Fruit fly (Drosophila melanogaster) whole organism, adult: ENCODE data around the gene cv-c.

Experiments
- CG11617 ChIP-seq: fragments of 200-800 bp; sonication (Bioruptor generic); optimal IDR thresholded peaks from 2 replicates; lab custom pipeline; 2017; ENCODE audit warnings: mild to moderate bottlenecking, missing biosample characterization, missing genetic modification reagents, missing genetic modification characterization
- CG12768 ChIP-seq: fragments of 200-800 bp; sonication (Bioruptor generic); optimal IDR thresholded peaks from 2 replicates; lab custom pipeline; 2017; ENCODE audit warnings: missing biosample characterization, missing genetic modification characterization, mild to moderate bottlenecking, moderate library complexity, missing genetic modification reagents
- CG14711 ChIP-seq: fragments of 200-800 bp; sonication (Bioruptor generic); optimal IDR thresholded peaks from 2 replicates; lab custom pipeline; 2018; ENCODE audit warnings: missing biosample characterization, mild to moderate bottlenecking, missing genetic modification characterization, moderate library complexity
- CG1620 ChIP-seq: fragments of 200-800 bp; sonication (Bioruptor generic); optimal IDR thresholded peaks from 2 replicates; lab custom pipeline; 2016; ENCODE audit warnings: missing biosample characterization, missing genetic modification characterization
- CG33017 ChIP-seq: fragments of 200-800 bp; sonication (Bioruptor generic); optimal IDR thresholded peaks from 2 replicates; lab custom pipeline; 2018; ENCODE audit warnings: missing biosample characterization, mild to moderate bottlenecking, missing genetic modification characterization, moderate library complexity
- CG5204 ChIP-seq: fragments of 200-800 bp; sonication (Bioruptor generic); optimal IDR thresholded peaks from 2 replicates; lab custom pipeline; 2016; ENCODE audit warnings: missing biosample characterization, missing genetic modification characterization
- CG7045 ChIP-seq: fragments of 200-800 bp; sonication (Bioruptor generic); optimal IDR thresholded peaks from 2 replicates; lab custom pipeline; 2017; ENCODE audit warnings: missing biosample characterization, mild to moderate bottlenecking, missing genetic modification characterization
- CG7101 ChIP-seq: fragments of 200-800 bp; sonication (Bioruptor generic); optimal IDR thresholded peaks from 2 replicates; lab custom pipeline; 2018; ENCODE audit warnings: missing biosample characterization, mild to moderate bottlenecking, missing genetic modification characterization, moderate library complexity
- Clk ChIP-seq: fragments of 200-800 bp; sonication (Bioruptor generic); optimal IDR thresholded peaks from 2 replicates; lab custom pipeline; 2017; ENCODE audit warnings: missing biosample characterization, missing genetic modification characterization
- Crg-1 ChIP-seq: fragments of 200-800 bp; sonication (Bioruptor generic); optimal IDR thresholded peaks from 2 replicates; lab custom pipeline; 2016; ENCODE audit warnings: missing biosample characterization, missing genetic modification characterization
- Hr96 ChIP-seq: fragments of 200-800 bp; sonication (Bioruptor generic); optimal IDR thresholded peaks from 2 replicates; lab custom pipeline; 2016; ENCODE audit warnings: missing biosample characterization, missing genetic modification characterization
- Mnt ChIP-seq: fragments of 200-800 bp; sonication (Bioruptor generic); optimal IDR thresholded peaks from 2 replicates; lab custom pipeline; 2016; ENCODE audit warnings: missing biosample characterization, mild to moderate bottlenecking, missing genetic modification characterization
- bab1 ChIP-seq: fragments of 200-800 bp; sonication (Bioruptor generic); optimal IDR thresholded peaks from 3 replicates; lab custom pipeline; 2019; ENCODE audit warnings: missing biosample characterization, mild to moderate bottlenecking, missing genetic modification characterization, moderate library complexity
- cic ChIP-seq: fragments of 200-800 bp; sonication (Bioruptor generic); optimal IDR thresholded peaks from 2 replicates; lab custom pipeline; 2017; ENCODE audit warnings: missing biosample characterization, mild to moderate bottlenecking, missing genetic modification characterization, moderate library complexity
- cnc ChIP-seq, 2 experiments: fragments of >200 bp; optimal IDR thresholded peaks; 2 replicates each; lab custom pipeline; 2017
- kay ChIP-seq: fragments of 200-800 bp; sonication (Bioruptor generic); peaks from one replicate; lab custom pipeline; 2016; ENCODE audit warnings: missing biosample characterization, missing genetic modification characterization, borderline replicate concordance
- ovo ChIP-seq: fragments of 200-800 bp; sonication (Bioruptor generic); optimal IDR thresholded peaks from 2 replicates; lab custom pipeline; 2016; ENCODE audit warnings: missing biosample characterization, missing genetic modification characterization
- pad ChIP-seq: fragments of 200-800 bp; sonication (Bioruptor generic); optimal IDR thresholded peaks from 3 replicates; lab custom pipeline; 2017; ENCODE audit warnings: missing biosample characterization, missing genetic modification characterization, mild to moderate bottlenecking, moderate library complexity, missing genetic modification reagents
- tj ChIP-seq: fragments of 200-800 bp; sonication (Bioruptor generic); optimal IDR thresholded peaks from 3 replicates; lab custom pipeline; 2017; ENCODE audit warnings: missing biosample characterization, mild to moderate bottlenecking, missing genetic modification characterization, moderate library complexity
- toe ChIP-seq: fragments of 200-800 bp; sonication (Bioruptor generic); optimal IDR thresholded peaks from 2 replicates; lab custom pipeline; 2016; ENCODE audit warnings: missing biosample characterization, missing genetic modification characterization

Gene cv-c

DNA sequence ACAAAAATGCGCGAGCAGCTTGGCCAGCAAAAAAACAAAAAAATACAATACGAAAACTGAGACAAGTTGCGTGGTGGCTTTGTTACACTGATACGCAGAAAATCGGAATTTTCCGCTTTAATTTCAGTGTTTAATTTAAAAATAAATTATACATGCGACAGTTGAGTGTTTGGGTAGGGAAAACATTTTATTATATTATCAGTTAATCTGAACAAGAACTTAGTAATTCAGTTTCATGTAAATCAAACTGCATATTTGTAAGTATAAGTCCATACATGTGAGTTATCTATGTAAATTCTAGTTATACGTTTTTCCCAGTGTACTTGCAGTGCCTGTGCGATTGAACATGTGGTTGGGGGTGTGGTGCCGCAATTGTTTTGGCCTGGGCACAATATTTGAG, 26.0 kb downstream of the cv-c start:
- no peak for TF ChIP-seq CG7045 (GFP tag; lab: Kevin White, UChicago)
- TF ChIP-seq tj (GFP tag; lab: Kevin White, UChicago): peak; percentile 11
- no peak for TF ChIP-seq CG33017 (tag; lab: Kevin White, UChicago)
- TF ChIP-seq kay: peak; percentile 4
- TF ChIP-seq bab1 (GFP tag; lab: Kevin White, UChicago): peak; percentile 12

dm6 chr3R:14454080-14454479, 27.4 kb downstream of the cv-c start:
- TF ChIP-seq kay: no peak
- TF ChIP-seq Mnt (GFP tag; lab: Kevin White, UChicago): no peak
- no peak for TF ChIP-seq Clk (GFP tag; lab: Kevin White, UChicago)
- no peak for TF ChIP-seq CG14711
- TF ChIP-seq toe (GFP tag; lab: Kevin White, UChicago): no peak
- no peak for TF ChIP-seq Crg-1 (GFP tag; lab: Kevin White, UChicago)
- no peak for TF ChIP-seq CG7045 (GFP tag; lab: Kevin White, UChicago)
- no peak for TF ChIP-seq cic (GFP tag; lab: Kevin White, UChicago)
- no peak for TF ChIP-seq pad (GFP tag; lab: Kevin White, UChicago)
- TF ChIP-seq Hr96 (GFP tag; lab: Kevin White, UChicago): no peak
- TF ChIP-seq CG7101 (tag; lab: Kevin White, UChicago): no peak
- TF ChIP-seq tj (GFP tag; lab: Kevin White, UChicago): no peak
- no peak for TF ChIP-seq bab1 (GFP tag; lab: Kevin White, UChicago)
- no peak for TF ChIP-seq cnc (optimal IDR thresholded peaks at IDR 0.05; lab: Kevin White, UChicago)
- TF ChIP-seq CG1620 (GFP tag; lab: Kevin White, UChicago): no peak
- TF ChIP-seq CG33017 (tag; lab: Kevin White, UChicago): no peak
- no peak for TF ChIP-seq CG11617 (GFP tag; lab: Kevin White, UChicago)
- TF ChIP-seq CG12768: no peak
- TF ChIP-seq ovo (GFP tag; lab: Kevin White, UChicago): no peak

DNA sequence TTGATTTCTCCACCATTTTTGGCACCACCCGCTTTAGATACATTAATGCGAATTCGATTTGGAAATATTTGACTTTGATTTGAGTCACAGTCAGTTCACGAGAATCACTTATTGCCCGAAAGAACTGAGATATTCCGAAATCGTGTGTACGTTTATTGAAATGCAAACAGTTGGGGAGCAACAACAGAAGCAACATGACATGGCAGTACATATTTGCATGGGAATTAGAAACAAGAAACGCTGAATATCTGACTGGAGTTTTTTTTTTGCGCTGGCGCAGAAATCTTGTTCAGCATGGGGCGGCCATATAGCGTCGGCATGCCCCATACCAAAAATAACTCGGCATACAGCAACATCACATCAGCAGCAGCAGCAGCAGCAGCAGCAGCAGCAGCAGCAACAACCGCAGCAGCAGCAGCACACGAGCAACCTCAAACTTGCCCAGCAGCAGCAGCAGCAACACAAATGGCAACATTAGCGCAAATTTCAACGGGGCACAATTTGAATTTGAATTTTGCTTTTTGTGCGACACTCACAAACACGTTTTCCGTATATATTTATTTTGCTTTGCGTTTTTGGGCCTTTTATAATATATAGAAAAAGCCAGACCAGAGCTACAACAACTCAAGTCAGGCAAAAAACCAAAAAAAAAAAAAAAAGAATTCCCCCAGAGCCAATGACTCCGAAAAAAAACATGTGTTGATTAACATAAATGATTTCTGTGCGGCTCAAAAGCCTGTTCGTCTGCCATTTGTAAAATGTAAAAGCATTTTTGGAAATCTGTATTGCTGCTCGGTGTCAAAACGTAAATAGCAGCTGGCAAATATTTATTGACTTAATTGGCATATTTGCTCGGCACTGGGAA, 30.2 kb downstream of the cv-c start:
- no peak for TF ChIP-seq CG7101 (tag; lab: Kevin White, UChicago)
- TF ChIP-seq ovo (GFP tag; lab: Kevin White, UChicago): no peak
- no peak for TF ChIP-seq CG33017 (tag; lab: Kevin White, UChicago)

DNA sequence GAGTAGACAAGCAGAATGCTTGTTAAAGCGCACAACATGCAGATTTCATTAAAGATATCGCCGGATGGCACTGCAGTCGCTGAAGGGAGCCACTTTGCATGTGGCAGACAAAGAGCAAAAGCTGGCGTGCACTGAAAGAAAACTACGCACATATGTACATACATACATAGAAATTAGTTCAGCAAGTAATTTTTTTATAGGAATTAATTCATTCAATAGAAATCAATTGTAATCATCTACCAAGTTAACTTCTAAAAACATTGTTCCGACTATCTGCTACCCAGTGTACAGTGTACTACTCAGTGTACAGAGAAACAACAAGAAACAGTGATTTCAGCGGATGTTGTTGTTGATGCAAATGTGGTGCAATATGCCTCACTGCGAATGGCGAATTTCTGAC, 32.2 kb downstream of the cv-c start:
- no peak for TF ChIP-seq CG7101 (tag; lab: Kevin White, UChicago)
- TF ChIP-seq Crg-1 (GFP tag; lab: Kevin White, UChicago): no peak
- TF ChIP-seq CG11617 (GFP tag; lab: Kevin White, UChicago): no peak
- TF ChIP-seq CG12768: no peak
- no peak for TF ChIP-seq bab1 (GFP tag; lab: Kevin White, UChicago)
- TF ChIP-seq kay: no peak
- TF ChIP-seq Hr96 (GFP tag; lab: Kevin White, UChicago): no peak
- TF ChIP-seq CG1620 (GFP tag; lab: Kevin White, UChicago): no peak
- TF ChIP-seq ovo (GFP tag; lab: Kevin White, UChicago): no peak
- no peak for TF ChIP-seq toe (GFP tag; lab: Kevin White, UChicago)
- TF ChIP-seq CG33017 (tag; lab: Kevin White, UChicago): no peak
- no peak for TF ChIP-seq CG7045 (GFP tag; lab: Kevin White, UChicago)
- no peak for TF ChIP-seq tj (GFP tag; lab: Kevin White, UChicago)
- TF ChIP-seq cic (GFP tag; lab: Kevin White, UChicago): no peak

DNA sequence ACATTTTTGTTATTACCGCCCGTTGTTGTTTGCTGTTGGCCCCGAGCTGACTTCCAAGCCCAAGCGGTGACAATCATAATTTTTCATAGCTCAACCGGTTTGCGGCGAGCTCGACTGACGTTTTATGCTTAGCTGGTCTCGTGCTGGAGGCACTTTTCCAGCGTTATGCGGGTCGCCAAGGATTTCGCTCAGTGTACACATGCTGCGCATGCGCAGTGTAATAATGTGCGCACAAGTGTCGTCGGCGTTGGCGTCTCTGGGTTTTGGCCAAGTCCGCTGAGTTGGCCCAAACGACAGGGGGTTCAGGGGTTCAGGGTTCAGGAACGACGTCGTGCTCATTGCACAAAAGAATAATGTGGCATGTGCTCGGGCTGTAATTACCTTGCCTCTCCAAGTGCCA, 36.4 kb downstream of the cv-c start:
- TF ChIP-seq CG33017 (tag; lab: Kevin White, UChicago) (no peak), Hr96 (GFP tag; lab: Kevin White, UChicago) (no peak), cnc (optimal IDR thresholded peaks at IDR 0.05; lab: Kevin White, UChicago) (no peak)

dm6 chr3R:14444170-14444569, 37.3 kb downstream of the cv-c start:
- TF ChIP-seq CG7101 (tag; lab: Kevin White, UChicago) (no peak), cnc (optimal IDR thresholded peaks at IDR 0.05; lab: Kevin White, UChicago) (no peak), tj (GFP tag; lab: Kevin White, UChicago) (no peak), bab1 (GFP tag; lab: Kevin White, UChicago) (no peak), pad (GFP tag; lab: Kevin White, UChicago) (no peak), CG1620 (GFP tag; lab: Kevin White, UChicago) (no peak), ovo (GFP tag; lab: Kevin White, UChicago) (no peak), Clk (GFP tag; lab: Kevin White, UChicago) (no peak), CG33017 (tag; lab: Kevin White, UChicago) (no peak), Mnt (GFP tag; lab: Kevin White, UChicago) (no peak), CG12768 (no peak), CG7045 (GFP tag; lab: Kevin White, UChicago) (no peak), CG11617 (GFP tag; lab: Kevin White, UChicago) (no peak), Crg-1 (GFP tag; lab: Kevin White, UChicago) (no peak), toe (GFP tag; lab: Kevin White, UChicago) (no peak), CG14711 (no peak), CG5204 (GFP tag; lab: Kevin White, UChicago) (no peak), kay (no peak), Hr96 (GFP tag; lab: Kevin White, UChicago) (no peak)
